Fruit fly (Drosophila melanogaster): ENCODE measurements around the gene Nnf1b.
A peak's percentile ranks its signal among the peaks of the same experiment; 100 is the strongest.

Gene Nnf1b

dm6 chr2L:815785-816389 is 5.5 kb downstream of the Nnf1b start, which contains the start of the genes Saf6 and Pex12 (continued):
- TF ChIP-seq Hand (GFP tag; optimal IDR thresholded peaks at IDR 0.05) = no peak
- no peak for TF ChIP-seq CG11695 (GFP tag; IDR thresholded peaks at IDR 0.05)
- peak; percentile 91 for TF ChIP-seq Sry-β (GFP tag; optimal IDR thresholded peaks at IDR 0.05)
- no peak for TF ChIP-seq CG34376 (GFP tag; optimal IDR thresholded peaks at IDR 0.05)
- peak; percentile 79 for TF ChIP-seq BEAF-32 (GFP tag; optimal IDR thresholded peaks at IDR 0.05)
- TF ChIP-seq NC2α (GFP tag; optimal IDR thresholded peaks at IDR 0.05) = no peak
- TF ChIP-seq trem (tag; optimal IDR thresholded peaks at IDR 0.05) = peak; percentile 11
- TF ChIP-seq schlank (tag; optimal IDR thresholded peaks at IDR 0.05) = no peak
- TF ChIP-seq Awh (GFP tag; IDR thresholded peaks at IDR 0.05) = no peak
- TF ChIP-seq ab (GFP tag; optimal IDR thresholded peaks at IDR 0.05) = no peak
- TF ChIP-seq unc-4 (GFP tag; IDR thresholded peaks at IDR 0.05; ENCODE audit: partially characterized antibody) = peak; percentile 84
- no peak for TF ChIP-seq CG8089 (GFP tag; optimal IDR thresholded peaks at IDR 0.05)
- no peak for TF ChIP-seq CG11456 (GFP tag; IDR thresholded peaks at IDR 0.05)
- TF ChIP-seq CG14965 (GFP tag; optimal IDR thresholded peaks at IDR 0.05; ENCODE audit: borderline replicate concordance) = no peak
- TF ChIP-seq CG11560 (tag; IDR thresholded peaks at IDR 0.05) = no peak
- peak; percentile 81 for TF ChIP-seq CG6791 (GFP tag; IDR thresholded peaks at IDR 0.05; ENCODE audit: partially characterized antibody)
- TF ChIP-seq lola (GFP tag; optimal IDR thresholded peaks at IDR 0.05) = no peak
- peak; percentile 90 for TF ChIP-seq MBD-R2 (GFP tag; IDR thresholded peaks at IDR 0.05)
- TF ChIP-seq Bgb (GFP tag; IDR thresholded peaks at IDR 0.05; ENCODE audit: partially characterized antibody) = peak; percentile 86
- no peak for TF ChIP-seq Sox102F (GFP tag; optimal IDR thresholded peaks at IDR 0.05)
- no peak for TF ChIP-seq mam (GFP tag; optimal IDR thresholded peaks at IDR 0.05)
- TF ChIP-seq ewg (GFP tag; optimal IDR thresholded peaks at IDR 0.05) = no peak
- TF ChIP-seq bigmax (GFP tag; optimal IDR thresholded peaks at IDR 0.05) = peak; percentile 21
- no peak for TF ChIP-seq CG32772 (GFP tag; IDR thresholded peaks at IDR 0.05)
- no peak for TF ChIP-seq CG1647 (GFP tag; optimal IDR thresholded peaks at IDR 0.05)
- no peak for TF ChIP-seq oc (tag; optimal IDR thresholded peaks at IDR 0.05)
- TF ChIP-seq CG2116 (GFP tag; optimal IDR thresholded peaks at IDR 0.05) = peak; percentile 65
- peak; percentile 68 for TF ChIP-seq inv (GFP tag; IDR thresholded peaks at IDR 0.05; ENCODE audit: partially characterized antibody)
- TF ChIP-seq dimm (GFP tag; IDR thresholded peaks at IDR 0.05) = no peak
- TF ChIP-seq Myb (GFP tag; optimal IDR thresholded peaks at IDR 0.05) = peak; percentile 15
- no peak for TF ChIP-seq cato (GFP tag; optimal IDR thresholded peaks at IDR 0.05; ENCODE audit: borderline replicate concordance)
- TF ChIP-seq CG7839 (tag; optimal IDR thresholded peaks at IDR 0.05) = no peak
- TF ChIP-seq ci (GFP tag; IDR thresholded peaks at IDR 0.05) = 0 out of 3 replicates have a peak, but pooled peaks have one; percentile 12
- no peak for TF ChIP-seq zfh1 (GFP tag; IDR thresholded peaks at IDR 0.05)
- TF ChIP-seq gcm2 (GFP tag; optimal IDR thresholded peaks at IDR 0.05) = no peak
- TF ChIP-seq pum (GFP tag; optimal IDR thresholded peaks at IDR 0.05) = no peak
- TF ChIP-seq Hmx (GFP tag; optimal IDR thresholded peaks at IDR 0.05) = no peak
- TF ChIP-seq CG15073 (GFP tag; optimal IDR thresholded peaks at IDR 0.05) = no peak
- TF ChIP-seq CG9437 (GFP tag; optimal IDR thresholded peaks at IDR 0.05) = no peak
- TF ChIP-seq Stat92E (GFP tag; optimal IDR thresholded peaks at IDR 0.05) = no peak
- no peak for TF ChIP-seq CG9215 (GFP tag; IDR thresholded peaks at IDR 0.05)
- no peak for TF ChIP-seq ATbp (GFP tag; optimal IDR thresholded peaks at IDR 0.05)
- TF ChIP-seq YL-1 (GFP tag; optimal IDR thresholded peaks at IDR 0.05) = peak; percentile 7
- TF ChIP-seq Sin3A (optimal IDR thresholded peaks at IDR 0.05) = peak; percentile 16
- TF ChIP-seq CG16813 (GFP tag; IDR thresholded peaks at IDR 0.05; ENCODE audit: partially characterized antibody) = peak; percentile 77
- peak; percentile 76 for TF ChIP-seq vnd (GFP tag; IDR thresholded peaks at IDR 0.05; ENCODE audit: partially characterized antibody)
- TF ChIP-seq CG13296 (GFP tag; optimal IDR thresholded peaks at IDR 0.05) = no peak
- no peak for TF ChIP-seq nau (GFP tag; optimal IDR thresholded peaks at IDR 0.05)
- peak; percentile 76 for TF ChIP-seq hbn (GFP tag; IDR thresholded peaks at IDR 0.05; ENCODE audit: partially characterized antibody)

Data from whole organism, embryonic.